Fruit fly (Drosophila melanogaster): ENCODE data around the gene CG9886.

The CG9886 gene

DNA sequence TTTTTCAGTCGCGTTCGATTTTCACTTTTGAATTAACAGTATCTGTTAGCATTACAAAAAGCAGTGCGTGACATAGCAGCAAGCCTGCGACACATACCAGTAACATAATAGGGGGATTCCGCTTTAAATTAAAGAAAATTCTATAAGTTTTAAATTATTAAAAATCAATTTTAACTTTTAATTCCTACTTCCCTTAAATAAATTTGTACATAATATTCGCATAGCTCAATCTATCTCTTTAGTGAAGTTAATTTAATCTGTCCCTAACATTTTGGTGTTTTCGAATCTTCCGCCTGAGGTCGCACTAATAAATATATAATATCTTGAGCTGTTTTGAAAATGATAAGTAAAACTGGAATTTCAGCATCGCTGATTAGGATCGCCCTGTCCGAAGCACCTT lies at the start of gene CG9886 (continued):
- TF ChIP-seq CG8119 (GFP tag; IDR thresholded peaks at IDR 0.05) (peak; percentile 47; the same call in 2 of the 3 replicates), Eip78C (GFP tag) (peak; percentile 87), pdm3 (GFP tag; optimal IDR thresholded peaks at IDR 0.05) (peak; percentile 60), eg (GFP tag; IDR thresholded peaks at IDR 0.05) (peak; percentile 63), CG10631 (GFP tag; optimal IDR thresholded peaks at IDR 0.05) (peak; percentile 43), CG15336 (GFP tag; IDR thresholded peaks at IDR 0.05) (peak; percentile 60), CG8632 (GFP tag; optimal IDR thresholded peaks at IDR 0.05) (peak; percentile 33), Sox14 (GFP tag; optimal IDR thresholded peaks at IDR 0.05) (peak; percentile 34)

dm6 chr2L:2371406-2372111 lies 49.1 kb upstream of the CG9886 start, which contains the start of gene CG3597:
Gene CG3597, minus strand, starts transcription at chr2L:2371524.
- TF ChIP-seq net (GFP tag; optimal IDR thresholded peaks at IDR 0.05) (no peak), Smox (GFP tag; optimal IDR thresholded peaks at IDR 0.05) (no peak), dac (GFP tag; optimal IDR thresholded peaks at IDR 0.05) (no peak), svp (GFP tag) (peak; percentile 73)

- TF ChIP-seq CG34406 (GFP tag; optimal IDR thresholded peaks at IDR 0.05) (no peak), Lpt (GFP tag; optimal IDR thresholded peaks at IDR 0.05) (no peak), vri (GFP tag; optimal IDR thresholded peaks at IDR 0.05) (peak; percentile 29), CG6808 (GFP tag; optimal IDR thresholded peaks at IDR 0.05) (no peak)
These were observed 48.5 kb upstream of the CG9886 start for dm6 chr2L:2372112-2372449.

DNA sequence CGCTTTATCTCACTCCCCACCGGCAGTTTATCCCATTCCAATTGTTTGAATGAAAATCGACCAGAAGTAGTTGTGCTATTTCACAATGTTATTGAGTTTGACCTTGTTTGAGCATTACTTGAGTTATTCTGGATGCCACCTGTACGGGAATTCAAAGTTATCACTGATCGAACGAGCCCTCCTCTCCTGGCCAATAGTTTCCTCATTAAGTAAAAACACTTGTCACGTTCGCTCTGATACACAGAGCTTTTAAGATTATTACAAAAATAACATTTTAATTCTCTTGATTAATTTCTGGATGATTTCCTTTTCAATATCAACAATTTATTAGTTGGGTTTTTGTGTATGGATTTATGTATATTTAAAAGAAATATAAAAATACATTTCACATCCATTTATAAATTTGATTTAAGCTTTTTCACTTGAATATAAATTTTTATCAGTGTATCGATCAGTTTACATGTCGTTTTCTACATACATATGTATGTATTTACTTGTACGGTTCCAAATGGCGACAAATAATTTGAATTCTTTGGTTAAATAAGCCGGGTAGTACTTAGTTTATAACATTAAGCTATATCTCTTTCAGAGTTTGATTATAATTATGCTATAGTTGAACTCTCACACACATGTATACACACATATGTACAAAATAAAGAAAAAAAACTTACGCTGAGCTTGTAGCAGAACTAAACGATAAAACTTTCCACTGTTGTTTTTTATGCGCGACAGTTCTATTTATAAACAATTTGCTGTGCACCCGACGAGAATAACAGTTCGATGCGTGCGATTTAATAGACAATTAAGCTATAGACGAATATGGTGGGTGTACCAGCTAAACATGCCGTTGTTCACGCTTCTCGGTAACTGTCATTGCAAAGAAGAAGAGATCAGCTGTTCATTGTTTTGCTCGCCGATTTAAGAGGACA lies 46.5 kb upstream of the CG9886 start, which contains the start of the genes CG3609 and CG15390:
Gene CG3609 (minus strand): TSS at position 810 of the 929 bp plus-strand sequence.
Gene CG15390 (plus strand): TSS at position 896 of the 929 bp plus-strand sequence.
- TF ChIP-seq CG16779 (tag; optimal IDR thresholded peaks at IDR 0.05) (peak; percentile 80), fd59A (GFP tag; optimal IDR thresholded peaks at IDR 0.05) (peak; percentile 55), CG10669 (GFP tag; optimal IDR thresholded peaks at IDR 0.05) (peak; percentile 66), CG6854 (GFP tag; optimal IDR thresholded peaks at IDR 0.05) (peak; percentile 9), CG15336 (GFP tag; IDR thresholded peaks at IDR 0.05) (peak; percentile 78), CG8119 (GFP tag; IDR thresholded peaks at IDR 0.05) (peak; percentile 75), dsx (GFP tag; optimal IDR thresholded peaks at IDR 0.05; ENCODE audit: poor library complexity, severe bottlenecking) (peak; percentile 74), Sox15 (GFP tag; optimal IDR thresholded peaks at IDR 0.05) (peak; percentile 14), Hr38 (GFP tag; optimal IDR thresholded peaks at IDR 0.05) (peak; percentile 76), Gug (GFP tag; IDR thresholded peaks at IDR 0.05) (peak; percentile 46), CG3032 (tag; optimal IDR thresholded peaks at IDR 0.05) (peak; percentile 41), eg (GFP tag; IDR thresholded peaks at IDR 0.05) (peak; percentile 88), CG6792 (GFP tag; optimal IDR thresholded peaks at IDR 0.05) (peak; percentile 65), CG9139 (GFP tag; optimal IDR thresholded peaks at IDR 0.05) (peak; percentile 76), salr (GFP tag; optimal IDR thresholded peaks at IDR 0.05) (peak; percentile 73 to 76), acj6 (GFP tag; optimal IDR thresholded peaks at IDR 0.05) (peak; percentile 62), CG34406 (GFP tag; optimal IDR thresholded peaks at IDR 0.05) (peak; percentile 30), Hr39 (GFP tag; optimal IDR thresholded peaks at IDR 0.05) (peak; percentile 83), Ets96B (tag; optimal IDR thresholded peaks at IDR 0.05) (peak; percentile 56), ss (GFP tag; optimal IDR thresholded peaks at IDR 0.05) (peak; percentile 81 to 87), CG10631 (GFP tag; optimal IDR thresholded peaks at IDR 0.05) (peak; percentile 65), lz (GFP tag; optimal IDR thresholded peaks at IDR 0.05) (peak; percentile 85), fd85E (GFP tag; optimal IDR thresholded peaks at IDR 0.05) (no peak), Hr4 (GFP tag; optimal IDR thresholded peaks at IDR 0.05) (peak; percentile 85), achi (GFP tag; optimal IDR thresholded peaks at IDR 0.05) (peak; percentile 78), cyc (GFP tag; optimal IDR thresholded peaks at IDR 0.05) (peak; percentile 83), CG32006 (GFP tag; optimal IDR thresholded peaks at IDR 0.05) (peak; percentile 57), Sox14 (GFP tag; optimal IDR thresholded peaks at IDR 0.05) (peak; percentile 91), CG6163 (GFP tag; IDR thresholded peaks at IDR 0.05) (peak; percentile 92), svp (GFP tag) (peak; percentile 88), Sox102F (GFP tag; optimal IDR thresholded peaks at IDR 0.05) (peak; percentile 89), esn (GFP tag; optimal IDR thresholded peaks at IDR 0.05) (peak; percentile 86), Eip75B (GFP tag; optimal IDR thresholded peaks at IDR 0.05) (peak; percentile 78)

All from whole organism, prepupa.